Worm (Caenorhabditis elegans) whole organism, L1 larva: ENCODE measurements around the gene itsn-1.

ENCODE experiments used
- C04F5.9 ChIP-seq: sonication (generic microtip); optimal IDR thresholded peaks from 2 replicates; lab custom pipeline; 2016; ENCODE audit warnings: missing genetic modification characterization, missing compliant biosample characterization
- F16B12.6 ChIP-seq: fragments of 150-350 bp; optimal IDR thresholded peaks from 2 replicates; lab custom pipeline; 2014; ENCODE audit warnings: missing biosample characterization, missing genetic modification characterization
- Y116A8C.19 ChIP-seq: sonication (generic microtip); optimal IDR thresholded peaks from 2 replicates; lab custom pipeline; 2016; ENCODE audit warnings: missing compliant biosample characterization, missing genetic modification characterization, borderline replicate concordance
- aha-1 ChIP-seq: fragments of 150-350 bp; optimal IDR thresholded peaks from 2 replicates; lab custom pipeline; 2014; ENCODE audit warnings: missing biosample characterization, missing genetic modification characterization
- alr-1 ChIP-seq: fragments of 200-800 bp; sonication (Bioruptor generic); optimal IDR thresholded peaks from 2 replicates; lab custom pipeline; 2018; ENCODE audit warnings: borderline replicate concordance, mild to moderate bottlenecking, missing genetic modification characterization, missing compliant biosample characterization
- aly-2 ChIP-seq: fragments of 150-350 bp; optimal IDR thresholded peaks from 2 replicates; lab custom pipeline; 2014; ENCODE audit warnings: missing biosample characterization, missing genetic modification characterization
- ces-1 ChIP-seq: fragments of 150-350 bp; optimal IDR thresholded peaks from 2 replicates; lab custom pipeline; 2014; ENCODE audit warnings: missing biosample characterization, missing genetic modification reagents, missing genetic modification characterization
- dpl-1 ChIP-seq, 3 experiments: fragments of 150-350 bp in 2 of 3; sonication (generic microtip) in 1 of 3; optimal IDR thresholded peaks; 2 replicates each; lab custom pipeline; 2014 to 2017; ENCODE audit warnings: missing biosample characterization in 3 of 3, missing genetic modification characterization in 3 of 3, missing genetic modification reagents in 3 of 3
- dsc-1 ChIP-seq: sonication (generic microtip); optimal IDR thresholded peaks from 2 replicates; lab custom pipeline; 2016; ENCODE audit warnings: mild to moderate bottlenecking, missing genetic modification characterization, missing compliant biosample characterization
- efl-1 ChIP-seq, 4 experiments: fragments of 150-350 bp; optimal IDR thresholded peaks in 3 of 4; peaks in 1 of 4; 1 replicate in 1 of 4; 2 replicates in 3 of 4; lab custom pipeline; 2014; ENCODE audit warnings: missing biosample characterization in 2 of 4, missing genetic modification characterization in 2 of 4, missing genetic modification reagents in 2 of 4
- efl-3 ChIP-seq: fragments of 200-800 bp; sonication (Bioruptor generic); optimal IDR thresholded peaks from 2 replicates; lab custom pipeline; 2018; ENCODE audit warnings: mild to moderate bottlenecking, missing genetic modification characterization, missing compliant biosample characterization
- elt-2 ChIP-seq: sonication (generic microtip); optimal IDR thresholded peaks from 2 replicates; lab custom pipeline; 2016; ENCODE audit warnings: missing genetic modification characterization, mild to moderate bottlenecking, inconsistent platforms, missing compliant biosample characterization, missing genetic modification reagents
- elt-3 ChIP-seq, 6 experiments: fragments of 150-350 bp in 1 of 6; sonication (generic microtip); optimal IDR thresholded peaks; 2 replicates each; lab custom pipeline; 2017 to 2018; ENCODE audit warnings: missing biosample characterization in 6 of 6, missing genetic modification characterization in 6 of 6, inconsistent platforms in 1 of 6
- grh-1 ChIP-seq: fragments of 200-800 bp; sonication (Bioruptor generic); IDR thresholded peaks from 2 replicates; pipeline ENCODE4 v1.3.6; 2022; ENCODE audit warnings: missing genetic modification reagents, missing genetic modification characterization, missing compliant biosample characterization
- hlh-4 ChIP-seq: sonication (generic microtip); optimal IDR thresholded peaks from 2 replicates; lab custom pipeline; 2016; ENCODE audit warnings: mild to moderate bottlenecking, missing genetic modification characterization, missing compliant biosample characterization
- jun-1 ChIP-seq: fragments of 150-350 bp; optimal IDR thresholded peaks from 2 replicates; lab custom pipeline; 2014; ENCODE audit warnings: missing biosample characterization, missing genetic modification reagents, missing genetic modification characterization
- lin-13 ChIP-seq: fragments of 150-350 bp; optimal IDR thresholded peaks from 2 replicates; lab custom pipeline; 2014; ENCODE audit warnings: missing biosample characterization, missing genetic modification reagents, missing genetic modification characterization
- lin-14 ChIP-seq: fragments of 200-800 bp; sonication (Bioruptor generic); optimal IDR thresholded peaks from 2 replicates; lab custom pipeline; 2018; ENCODE audit warnings: mild to moderate bottlenecking, missing genetic modification characterization, moderate library complexity, missing compliant biosample characterization
- lin-15B ChIP-seq: fragments of 150-350 bp; sonication (generic microtip); optimal IDR thresholded peaks from 3 replicates; lab custom pipeline; 2014; ENCODE audit warnings: missing biosample characterization, missing genetic modification characterization
- lin-35 ChIP-seq, 2 experiments: fragments of 150-350 bp; optimal IDR thresholded peaks; 2 replicates each; lab custom pipeline; 2014; ENCODE audit warnings: missing biosample characterization in 2 of 2, missing genetic modification characterization in 2 of 2, missing genetic modification reagents in 2 of 2
- lin-39 ChIP-seq: fragments of 150-350 bp; optimal IDR thresholded peaks from 2 replicates; lab custom pipeline; 2014; ENCODE audit warnings: missing biosample characterization, missing genetic modification reagents, missing genetic modification characterization
- lir-3 ChIP-seq: sonication (generic microtip); optimal IDR thresholded peaks from 2 replicates; lab custom pipeline; 2016; ENCODE audit warnings: mild to moderate bottlenecking, missing genetic modification characterization, moderate library complexity, missing compliant biosample characterization; ENCODE audit not compliant: poor library complexity
- nhr-47 ChIP-seq: sonication (generic microtip); optimal IDR thresholded peaks from 2 replicates; lab custom pipeline; 2016; ENCODE audit warnings: mild to moderate bottlenecking, missing genetic modification characterization, moderate library complexity, missing compliant biosample characterization
- nhr-90 ChIP-seq: sonication (generic microtip); optimal IDR thresholded peaks from 2 replicates; lab custom pipeline; 2016; ENCODE audit warnings: mild to moderate bottlenecking, missing genetic modification characterization, missing compliant biosample characterization; ENCODE audit not compliant: poor library complexity
- pax-3 ChIP-seq: fragments of 200-800 bp; sonication (Bioruptor generic); optimal IDR thresholded peaks from 2 replicates; lab custom pipeline; 2018; ENCODE audit warnings: mild to moderate bottlenecking, missing genetic modification characterization, moderate library complexity, missing compliant biosample characterization
- sox-4 ChIP-seq: sonication (generic microtip); optimal IDR thresholded peaks from 2 replicates; lab custom pipeline; 2016; ENCODE audit warnings: missing genetic modification characterization, missing compliant biosample characterization
- swsn-7 ChIP-seq: sonication (generic microtip); optimal IDR thresholded peaks from 2 replicates; lab custom pipeline; 2016; ENCODE audit warnings: missing genetic modification characterization, missing compliant biosample characterization
- tbx-2 ChIP-seq: sonication (generic microtip); optimal IDR thresholded peaks from 2 replicates; lab custom pipeline; 2016; ENCODE audit warnings: missing genetic modification characterization, missing compliant biosample characterization
- unc-130 ChIP-seq: fragments of 150-350 bp; optimal IDR thresholded peaks from 2 replicates; lab custom pipeline; 2017; ENCODE audit warnings: missing biosample characterization, missing genetic modification characterization, inconsistent platforms
- unc-62 ChIP-seq: fragments of 150-350 bp; optimal IDR thresholded peaks from 2 replicates; lab custom pipeline; 2014; ENCODE audit warnings: missing biosample characterization, missing genetic modification reagents, missing genetic modification characterization
- unc-98 ChIP-seq: fragments of 200-800 bp; sonication (Bioruptor generic); IDR thresholded peaks from 2 replicates; pipeline ENCODE4 v1.3.6; 2022; ENCODE audit warnings: missing genetic modification characterization, missing compliant biosample characterization
- xbp-1 ChIP-seq: sonication (generic microtip); optimal IDR thresholded peaks from 2 replicates; lab custom pipeline; 2016; ENCODE audit warnings: missing genetic modification characterization, missing compliant biosample characterization
- zip-4 ChIP-seq: fragments of 200-800 bp; sonication (Bioruptor generic); optimal IDR thresholded peaks from 2 replicates; lab custom pipeline; 2018; ENCODE audit warnings: mild to moderate bottlenecking, missing genetic modification characterization, moderate library complexity, missing compliant biosample characterization
- ztf-4 ChIP-seq: fragments of 150-350 bp; optimal IDR thresholded peaks from 2 replicates; lab custom pipeline; 2014; ENCODE audit warnings: missing biosample characterization, missing genetic modification characterization

itsn-1 gene

ce11 chrIV:17150418-17150817, 30.9 kb downstream of the itsn-1 start:
- TF ChIP-seq F16B12.6 (tag; lab: Kevin White, UChicago), result no peak
- no peak for TF ChIP-seq pax-3 (tag; lab: Kevin White, UChicago)
- TF ChIP-seq dpl-1 (GFP tag; optimal IDR thresholded peaks at IDR 0.05; lab: Kevin White, UChicago), result no peak
- no peak for TF ChIP-seq jun-1 (tag; lab: Kevin White, UChicago)
- TF ChIP-seq elt-2 (tag; lab: Kevin White, UChicago), result no peak
- TF ChIP-seq xbp-1 (tag; lab: Kevin White, UChicago), result no peak
- no peak for TF ChIP-seq lin-35 (GFP tag; optimal IDR thresholded peaks at IDR 0.05; lab: Kevin White, UChicago)
- no peak for TF ChIP-seq aha-1 (tag; lab: Kevin White, UChicago)
- TF ChIP-seq aly-2 (tag; lab: Kevin White, UChicago), result no peak
- TF ChIP-seq hlh-4 (tag; lab: Kevin White, UChicago), result no peak
- TF ChIP-seq, all 84 proteins: peak for 0

DNA sequence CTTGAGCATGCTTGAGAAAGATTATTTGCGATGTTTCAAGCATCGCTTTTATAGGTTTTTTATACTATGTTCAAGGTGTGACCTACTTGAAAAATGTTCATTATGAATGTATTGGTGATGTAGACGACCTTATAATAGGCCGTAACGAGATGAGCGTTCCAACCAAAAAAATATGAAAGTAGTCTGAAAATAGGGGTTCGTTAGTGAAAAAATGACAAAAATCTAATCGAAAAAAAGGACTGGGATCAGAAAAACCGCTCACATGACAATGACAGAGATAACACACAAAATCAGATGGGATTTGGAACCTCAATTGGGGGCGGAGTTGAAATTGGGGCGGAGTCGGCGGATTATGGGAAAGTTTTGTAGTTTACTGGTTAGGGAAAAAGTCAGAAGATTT, 31.4 kb downstream of the itsn-1 start, which contains the start of gene Y116A8C.40:
Gene Y116A8C.40, minus strand, starts transcription at position 101 of the 400 bp plus-strand sequence.
- no peak for TF ChIP-seq elt-3 (tag; optimal IDR thresholded peaks at IDR 0.05; lab: Kevin White, UChicago)
- no peak for TF ChIP-seq tbx-2 (tag; lab: Kevin White, UChicago)
- no peak for TF ChIP-seq lin-13
- TF ChIP-seq C04F5.9 (tag; lab: Kevin White, UChicago), result no peak
- TF ChIP-seq grh-1 (GFP tag; lab: Robert Waterston, UW), result no peak
- TF ChIP-seq efl-1 (optimal IDR thresholded peaks at IDR 0.05; lab: Kevin White, UChicago), result no peak
- no peak for TF ChIP-seq efl-1 (GFP tag; optimal IDR thresholded peaks at IDR 0.05 in 1 of 2; lab: Kevin White, UChicago)
- TF ChIP-seq swsn-7, result no peak
- no peak for TF ChIP-seq lin-14 (GFP tag; lab: Kevin White, UChicago)
- no peak for TF ChIP-seq unc-62 (GFP tag; lab: Kevin White, UChicago)
- no peak for TF ChIP-seq hlh-4 (tag; lab: Kevin White, UChicago)
- TF ChIP-seq unc-130 (tag; lab: Kevin White, UChicago), result no peak
- TF ChIP-seq lin-39 (tag; lab: Kevin White, UChicago), result no peak
- TF ChIP-seq zip-4, result no peak
- TF ChIP-seq aha-1 (tag; lab: Kevin White, UChicago), result no peak
- no peak for TF ChIP-seq Y116A8C.19 (tag; lab: Kevin White, UChicago)
- TF ChIP-seq nhr-90, result no peak
- TF ChIP-seq efl-3, result no peak

DNA sequence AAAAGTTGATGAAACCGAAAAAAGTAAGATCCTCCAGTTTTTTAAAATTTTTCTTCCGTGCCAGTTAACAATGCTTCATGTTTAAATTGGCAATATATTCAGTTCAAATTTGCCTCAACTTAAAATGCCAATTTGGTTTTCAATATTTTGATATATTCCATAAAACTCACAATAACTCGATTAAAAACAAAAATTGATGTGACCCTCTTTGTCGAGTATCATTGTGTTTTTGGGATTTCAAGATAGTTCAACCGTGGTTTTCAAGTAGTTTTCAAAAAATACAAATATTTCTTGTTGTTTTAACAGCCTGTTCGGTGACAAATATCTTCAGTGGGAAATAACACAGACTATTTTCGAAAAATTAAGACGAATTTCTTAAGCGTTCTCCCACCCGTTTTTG, 33.5 kb downstream of the itsn-1 start:
- TF ChIP-seq dsc-1 (no peak), sox-4 (tag; lab: Kevin White, UChicago) (no peak), ztf-4 (tag; lab: Kevin White, UChicago) (no peak), lin-14 (GFP tag; lab: Kevin White, UChicago) (no peak)

ce11 chrIV:17162515-17162914, 43.0 kb downstream of the itsn-1 start, which contains the start of gene skr-13:
Gene skr-13 (minus strand): TSS chrIV:17162615.
- TF ChIP-seq alr-1 (tag; lab: Kevin White, UChicago) (no peak), unc-98 (GFP tag; lab: Robert Waterston, UW) (no peak), C04F5.9 (tag; lab: Kevin White, UChicago) (no peak), nhr-47 (tag; lab: Kevin White, UChicago) (no peak), lir-3 (tag; lab: Kevin White, UChicago) (no peak), efl-3 (no peak), ces-1 (GFP tag; lab: Kevin White, UChicago) (no peak), sox-4 (tag; lab: Kevin White, UChicago) (no peak), lin-15B (tag; lab: Kevin White, UChicago) (no peak)
